Worm (Caenorhabditis elegans): ENCODE measurements around the gene ckb-4.

ce11 chrV:2150876-2151275 lies 41.6 kb upstream of the ckb-4 start, which contains the start of gene C45H4.13:
- TF ChIP-seq dpl-1 (GFP tag; optimal IDR thresholded peaks at IDR 0.05) = no peak
- no peak for TF ChIP-seq ztf-11 (tag; optimal IDR thresholded peaks at IDR 0.05)
- no peak for TF ChIP-seq irx-1 (tag; optimal IDR thresholded peaks at IDR 0.05)
- no peak for TF ChIP-seq lin-13 (GFP tag; optimal IDR thresholded peaks at IDR 0.05)
- no peak for TF ChIP-seq nhr-20 (tag; optimal IDR thresholded peaks at IDR 0.05)
- TF ChIP-seq efl-3 (GFP tag; optimal IDR thresholded peaks at IDR 0.05) = no peak
- TF ChIP-seq zag-1 (tag; optimal IDR thresholded peaks at IDR 0.05) = no peak
- TF ChIP-seq unc-98 (GFP tag; IDR thresholded peaks at IDR 0.05) = no peak
- TF ChIP-seq nhr-90 (tag; optimal IDR thresholded peaks at IDR 0.05; ENCODE audit: poor library complexity) = no peak

Data from whole organism, L1 larva.